Worm (Caenorhabditis elegans): Measurements from ENCODE around the gene T10B10.9.

Gene T10B10.9

DNA sequence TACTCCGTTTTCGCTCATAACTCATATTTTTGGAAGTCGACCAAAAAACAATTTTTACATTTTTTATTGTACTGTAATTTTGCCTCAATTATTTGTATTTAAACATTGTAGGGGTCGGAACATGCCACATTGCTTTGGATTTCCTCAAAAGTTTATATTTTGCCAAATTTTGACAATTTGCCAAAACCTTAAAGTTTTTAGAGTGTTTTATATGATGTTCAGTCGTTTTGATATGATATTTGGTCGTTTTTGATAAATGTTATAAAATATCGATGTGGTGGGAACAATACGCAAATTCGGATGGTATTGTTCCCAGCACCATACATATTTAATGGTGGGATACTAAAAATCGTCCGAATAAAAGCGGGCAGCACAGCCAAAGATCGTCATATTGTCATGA, at the start of gene T10B10.9:
TSS of gene T10B10.9 (plus strand) at position 301 of the 400 bp plus-strand sequence.
- no peak for TF ChIP-seq tbx-2 (tag; optimal IDR thresholded peaks at IDR 0.05)
- no peak for TF ChIP-seq ama-1 (optimal IDR thresholded peaks at IDR 0.05)
- no peak for TF ChIP-seq unc-62 (GFP tag; optimal IDR thresholded peaks at IDR 0.05)
- TF ChIP-seq nfya-1 (tag; optimal IDR thresholded peaks at IDR 0.05; ENCODE audit: insufficient read depth): no peak
- no peak for TF ChIP-seq nhr-237 (tag; optimal IDR thresholded peaks at IDR 0.05)
- no peak for TF ChIP-seq fkh-2 (tag; optimal IDR thresholded peaks at IDR 0.05)
- TF ChIP-seq ztf-4 (tag; optimal IDR thresholded peaks at IDR 0.05): no peak
- no peak for TF ChIP-seq egl-5 (tag; optimal IDR thresholded peaks at IDR 0.05)

DNA sequence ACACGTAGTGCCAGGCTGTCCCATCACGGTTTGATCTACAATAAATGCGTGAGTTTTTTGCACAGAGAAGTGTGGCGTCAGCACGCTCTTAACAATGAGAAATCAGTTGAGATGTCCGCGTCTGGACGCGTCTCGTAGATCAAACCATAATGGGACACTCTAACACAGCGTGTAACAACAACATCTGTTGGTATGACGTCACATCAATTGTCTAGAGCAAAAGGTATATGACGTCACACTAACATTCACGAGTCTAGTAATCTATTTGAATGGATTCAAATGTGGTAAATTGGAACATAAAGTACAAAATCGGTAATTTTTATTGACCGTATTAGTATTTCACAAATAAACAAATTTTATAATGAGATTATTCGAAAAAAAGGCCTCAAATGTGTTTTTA, 48.5 kb upstream of the T10B10.9 start:
- TF ChIP-seq nhr-76 (tag; optimal IDR thresholded peaks at IDR 0.05) (no peak), ama-1 (optimal IDR thresholded peaks at IDR 0.05) (no peak), nhr-11 (tag; optimal IDR thresholded peaks at IDR 0.05) (no peak), pqm-1 (tag; optimal IDR thresholded peaks at IDR 0.05) (no peak), aly-2 (tag; optimal IDR thresholded peaks at IDR 0.05) (no peak), nhr-43 (tag; optimal IDR thresholded peaks at IDR 0.05; ENCODE audit: poor library complexity, severe bottlenecking) (no peak), nhr-67 (tag; optimal IDR thresholded peaks at IDR 0.05) (no peak)

DNA sequence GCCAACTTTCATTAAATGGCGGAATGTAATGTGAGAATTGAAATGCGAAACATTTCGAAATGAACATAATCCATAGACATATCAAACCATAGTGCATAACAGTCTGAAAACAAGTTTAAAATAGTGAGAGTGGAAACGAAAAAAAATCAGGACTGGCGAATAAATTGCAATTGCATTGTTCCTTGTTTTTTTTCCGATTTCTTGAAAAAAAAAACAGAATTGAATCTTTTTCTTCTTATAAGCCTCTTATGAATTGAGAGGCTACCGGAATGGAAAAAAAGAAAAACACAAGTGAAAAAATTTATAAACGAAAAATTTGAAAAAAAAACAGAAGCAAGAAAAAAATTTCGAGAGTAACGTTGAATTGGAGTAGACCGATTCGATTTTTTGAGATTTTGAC, 47.7 kb upstream of the T10B10.9 start, which contains the start of gene R07D5.2:
TSS of gene R07D5.2 (minus strand) at position 101 of the 400 bp plus-strand sequence.
- TF ChIP-seq nhr-76 (tag; optimal IDR thresholded peaks at IDR 0.05) (no peak), nhr-43 (tag; optimal IDR thresholded peaks at IDR 0.05; ENCODE audit: poor library complexity, severe bottlenecking) (no peak), pha-4 (tag; optimal IDR thresholded peaks at IDR 0.05) (no peak), lin-15B (tag; optimal IDR thresholded peaks at IDR 0.05) (no peak), ztf-4 (tag; optimal IDR thresholded peaks at IDR 0.05) (no peak), elt-2 (tag; optimal IDR thresholded peaks at IDR 0.05) (no peak), unc-39 (tag; optimal IDR thresholded peaks at IDR 0.05) (no peak), tbx-2 (tag; optimal IDR thresholded peaks at IDR 0.05) (no peak), unc-62 (GFP tag; optimal IDR thresholded peaks at IDR 0.05) (no peak), hmg-11 (tag; optimal IDR thresholded peaks at IDR 0.05) (no peak), nhr-77 (tag; optimal IDR thresholded peaks at IDR 0.05) (no peak), R02D3.7 (tag; optimal IDR thresholded peaks at IDR 0.05) (no peak)

DNA sequence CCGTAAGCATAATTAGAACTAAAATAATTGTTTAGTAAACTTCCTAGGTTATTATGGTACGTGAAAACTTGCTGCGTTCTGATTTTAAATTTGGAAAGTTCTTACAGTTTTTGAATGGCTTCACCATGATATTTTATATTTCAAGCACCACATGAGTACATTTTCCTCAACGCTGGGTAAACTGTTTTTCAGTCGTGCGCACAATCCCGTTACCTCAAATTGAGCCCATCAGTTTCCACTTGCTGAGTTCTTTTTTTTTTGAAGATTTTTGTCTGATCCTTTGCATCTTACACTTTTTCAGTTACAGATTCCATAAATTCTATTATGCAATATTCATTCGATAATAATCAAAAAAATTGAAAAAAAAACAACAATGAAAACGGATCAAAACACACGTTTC, 43.7 kb upstream of the T10B10.9 start:
- TF ChIP-seq ama-1 (optimal IDR thresholded peaks at IDR 0.05) (no peak), nhr-25 (tag; optimal IDR thresholded peaks at IDR 0.05) (no peak), snpc-4 (tag; optimal IDR thresholded peaks at IDR 0.05) (no peak), nhr-11 (tag; optimal IDR thresholded peaks at IDR 0.05) (no peak), unc-62 (GFP tag; optimal IDR thresholded peaks at IDR 0.05) (no peak), ZK546.5 (tag; optimal IDR thresholded peaks at IDR 0.05) (no peak), ztf-11 (tag; optimal IDR thresholded peaks at IDR 0.05) (no peak), nhr-12 (tag; optimal IDR thresholded peaks at IDR 0.05) (no peak), daf-12 (tag; optimal IDR thresholded peaks at IDR 0.05) (no peak), lsy-12 (tag; optimal IDR thresholded peaks at IDR 0.05) (no peak), jun-1 (tag; optimal IDR thresholded peaks at IDR 0.05) (no peak), tbx-2 (tag; optimal IDR thresholded peaks at IDR 0.05) (no peak), nhr-67 (tag; optimal IDR thresholded peaks at IDR 0.05) (no peak), nhr-76 (tag; optimal IDR thresholded peaks at IDR 0.05) (no peak), ceh-28 (tag; optimal IDR thresholded peaks at IDR 0.05) (no peak)

DNA sequence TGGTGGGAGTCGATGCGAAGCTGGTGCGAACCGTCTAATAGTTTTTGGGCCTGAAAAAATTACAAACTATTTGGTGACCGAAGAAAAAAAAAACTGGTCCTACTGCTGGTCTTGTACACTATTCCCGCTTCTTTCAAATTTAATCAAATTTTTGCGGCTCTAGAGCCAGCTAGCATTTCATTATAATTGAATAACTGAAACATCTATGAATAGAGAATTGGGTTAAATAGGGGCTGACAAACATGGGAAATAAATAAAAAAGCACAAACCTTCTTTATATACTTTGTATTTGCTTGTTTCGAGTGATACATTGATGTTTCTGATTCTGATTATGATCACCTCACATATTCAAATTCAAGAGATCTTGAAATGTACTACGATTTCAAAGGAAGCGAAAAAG, 39.1 kb upstream of the T10B10.9 start:
- TF ChIP-seq hmg-11 (tag; optimal IDR thresholded peaks at IDR 0.05): no peak
- TF ChIP-seq elt-2 (tag; optimal IDR thresholded peaks at IDR 0.05): no peak
- no peak for TF ChIP-seq nhr-12 (tag; optimal IDR thresholded peaks at IDR 0.05)
- TF ChIP-seq pqm-1 (tag; optimal IDR thresholded peaks at IDR 0.05): no peak
- TF ChIP-seq nhr-76 (tag; optimal IDR thresholded peaks at IDR 0.05): no peak
- TF ChIP-seq pha-4 (tag; optimal IDR thresholded peaks at IDR 0.05): no peak
- TF ChIP-seq fkh-10 (GFP tag; optimal IDR thresholded peaks at IDR 0.05): no peak

DNA sequence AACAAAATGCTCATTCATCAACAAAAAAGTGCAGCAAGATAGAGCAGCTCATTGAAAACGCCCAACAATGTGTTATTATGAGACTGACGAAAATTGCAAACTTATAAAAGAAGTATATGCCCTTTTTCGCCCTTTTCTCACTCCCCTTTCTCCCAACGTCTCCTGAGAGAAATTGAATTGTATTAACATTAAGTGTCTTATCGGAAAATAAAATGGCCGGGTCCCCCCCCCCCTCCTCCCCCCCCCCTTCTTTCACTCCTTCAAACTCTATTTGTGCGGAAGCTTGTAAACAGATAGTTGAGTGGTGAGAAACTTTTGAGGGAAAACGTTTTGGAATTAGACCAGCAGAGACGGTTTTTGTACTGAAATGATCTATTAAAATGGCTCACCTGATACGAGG, 37.5 kb upstream of the T10B10.9 start:
- TF ChIP-seq tbx-2 (tag; optimal IDR thresholded peaks at IDR 0.05) (no peak), jun-1 (tag; optimal IDR thresholded peaks at IDR 0.05) (no peak), nhr-12 (tag; optimal IDR thresholded peaks at IDR 0.05) (no peak), nhr-23 (tag; optimal IDR thresholded peaks at IDR 0.05) (no peak), daf-12 (tag; optimal IDR thresholded peaks at IDR 0.05) (no peak)

All from whole organism, L3 larva.